Worm (Caenorhabditis elegans) whole organism, L4 larva: ENCODE results near the gene Y57G11B.2.

Source experiments
- F37D6.2 ChIP-seq: sonication (generic microtip); optimal IDR thresholded peaks from 2 replicates; lab custom pipeline; 2016; ENCODE audit warnings: mild to moderate bottlenecking, missing genetic modification characterization, missing compliant biosample characterization
- R02D3.7 ChIP-seq: fragments of 150-350 bp; sonication (generic microtip); optimal IDR thresholded peaks from 3 replicates; lab custom pipeline; 2014; ENCODE audit warnings: missing biosample characterization, missing genetic modification characterization
- T20F7.1 ChIP-seq: fragments of 200-800 bp; sonication (Bioruptor generic); optimal IDR thresholded peaks from 2 replicates; lab custom pipeline; 2018; ENCODE audit warnings: mild to moderate bottlenecking, missing genetic modification characterization, missing compliant biosample characterization
- Y105C5A.15 ChIP-seq: fragments of 200-800 bp; sonication (Bioruptor generic); IDR thresholded peaks from 2 replicates; pipeline ENCODE4 v1.3.6; 2022; ENCODE audit warnings: missing genetic modification characterization, missing compliant biosample characterization
- Y5F2A.4 ChIP-seq: fragments of 200-800 bp; sonication (Bioruptor generic); optimal IDR thresholded peaks from 2 replicates; lab custom pipeline; 2018; ENCODE audit warnings: mild to moderate bottlenecking, missing genetic modification characterization, missing compliant biosample characterization
- ZK337.2 ChIP-seq: fragments of 200-800 bp; sonication (Bioruptor generic); IDR thresholded peaks from 2 replicates; pipeline ENCODE4 v1.3.6; 2022; ENCODE audit warnings: missing genetic modification reagents, missing genetic modification characterization, missing compliant biosample characterization
- aha-1 ChIP-seq: fragments of 150-350 bp; peaks from one replicate; lab custom pipeline; 2014; ENCODE audit warnings: missing biosample characterization, missing genetic modification characterization
- aly-2 ChIP-seq: sonication (generic microtip); optimal IDR thresholded peaks from 2 replicates; lab custom pipeline; 2018; ENCODE audit warnings: missing biosample characterization, missing genetic modification characterization
- arid-1 ChIP-seq: fragments of 200-800 bp; sonication (Bioruptor generic); conservative IDR thresholded peaks from 2 replicates; pipeline ENCODE4 v1.3.6; 2022; ENCODE audit warnings: missing genetic modification reagents, missing genetic modification characterization, missing compliant biosample characterization
- attf-4 ChIP-seq: sonication (generic microtip); optimal IDR thresholded peaks from 3 replicates; lab custom pipeline; 2017; ENCODE audit warnings: missing biosample characterization, missing genetic modification characterization
- ceh-28 ChIP-seq: fragments of 150-350 bp; optimal IDR thresholded peaks from 2 replicates; lab custom pipeline; 2014; ENCODE audit warnings: missing biosample characterization, missing genetic modification reagents, missing genetic modification characterization
- ceh-32 ChIP-seq: sonication (generic microtip); optimal IDR thresholded peaks from 2 replicates; lab custom pipeline; 2016; ENCODE audit warnings: mild to moderate bottlenecking, missing genetic modification characterization, missing compliant biosample characterization; ENCODE audit not compliant: poor library complexity
- ceh-82 ChIP-seq: sonication (generic microtip); optimal IDR thresholded peaks from 2 replicates; lab custom pipeline; 2017; ENCODE audit warnings: missing biosample characterization, missing genetic modification characterization
- ctbp-1 ChIP-seq: fragments of 200-800 bp; sonication (Bioruptor generic); IDR thresholded peaks from 2 replicates; pipeline ENCODE4 v1.3.6; 2022; ENCODE audit warnings: missing genetic modification reagents, missing genetic modification characterization, missing compliant biosample characterization
- daf-19 ChIP-seq: fragments of 200-800 bp; sonication (Bioruptor generic); conservative IDR thresholded peaks from 2 replicates; pipeline ENCODE4 v1.3.6; 2022; ENCODE audit warnings: missing genetic modification characterization, missing compliant biosample characterization
- daf-8 ChIP-seq: fragments of 200-800 bp; sonication (Bioruptor generic); IDR thresholded peaks from 2 replicates; pipeline ENCODE4 v1.3.6; 2022; ENCODE audit warnings: missing genetic modification characterization, missing compliant biosample characterization
- dpl-1 ChIP-seq: fragments of 150-350 bp; optimal IDR thresholded peaks from 2 replicates; lab custom pipeline; 2014; ENCODE audit warnings: missing biosample characterization, missing genetic modification reagents, missing genetic modification characterization
- dve-1 ChIP-seq: sonication (generic microtip); optimal IDR thresholded peaks from 2 replicates; lab custom pipeline; 2017; ENCODE audit warnings: antibody characterized with exemption, mild to moderate bottlenecking, missing genetic modification characterization, missing compliant biosample characterization; ENCODE audit not compliant: insufficient read depth
- fkh-10 ChIP-seq: fragments of 150-350 bp; optimal IDR thresholded peaks from 2 replicates; lab custom pipeline; 2014; ENCODE audit warnings: missing biosample characterization, missing genetic modification reagents, missing genetic modification characterization
- fos-1 ChIP-seq: fragments of 150-350 bp; optimal IDR thresholded peaks from 2 replicates; lab custom pipeline; 2014; ENCODE audit warnings: missing biosample characterization, missing genetic modification characterization
- gei-8 ChIP-seq: fragments of 200-800 bp; sonication (Bioruptor generic); optimal IDR thresholded peaks from 2 replicates; lab custom pipeline; 2018; ENCODE audit warnings: mild to moderate bottlenecking, missing genetic modification characterization, missing compliant biosample characterization
- hif-1 ChIP-seq, 2 experiments: sonication (generic microtip); optimal IDR thresholded peaks; 2 replicates each; lab custom pipeline; 2016 to 2017; ENCODE audit warnings: missing compliant biosample characterization in 2 of 2, missing genetic modification characterization in 2 of 2, missing genetic modification reagents in 2 of 2, missing genotype in 2 of 2, mild to moderate bottlenecking in 1 of 2
- hlh-11 ChIP-seq: fragments of 200-800 bp; sonication (Bioruptor generic); optimal IDR thresholded peaks from 2 replicates; lab custom pipeline; 2018; ENCODE audit warnings: mild to moderate bottlenecking, missing genetic modification characterization, missing compliant biosample characterization
- hmg-1.1 ChIP-seq: fragments of 200-800 bp; sonication (Bioruptor generic); IDR thresholded peaks from 2 replicates; pipeline ENCODE4 v1.3.6; 2022; ENCODE audit warnings: missing genetic modification reagents, missing genetic modification characterization, missing compliant biosample characterization
- jun-1 ChIP-seq: fragments of 150-350 bp; optimal IDR thresholded peaks from 2 replicates; lab custom pipeline; 2014; ENCODE audit warnings: missing biosample characterization, missing genetic modification reagents, missing genetic modification characterization
- lim-7 ChIP-seq: fragments of 200-800 bp; sonication (Bioruptor generic); IDR thresholded peaks from 2 replicates; pipeline ENCODE4 v1.3.6; 2022; ENCODE audit warnings: missing genetic modification characterization, missing compliant biosample characterization
- lin-13 ChIP-seq: fragments of 150-350 bp; optimal IDR thresholded peaks from 2 replicates; lab custom pipeline; 2014; ENCODE audit warnings: missing biosample characterization, missing genetic modification reagents, missing genetic modification characterization
- lir-3 ChIP-seq: sonication (generic microtip); optimal IDR thresholded peaks from 2 replicates; lab custom pipeline; 2016; ENCODE audit warnings: mild to moderate bottlenecking, missing genetic modification characterization, missing compliant biosample characterization
- madf-5 ChIP-seq, 2 experiments: fragments of 200-800 bp; sonication (Bioruptor generic); IDR thresholded peaks; 2 replicates each; pipeline ENCODE4 v1.3.6; 2022; ENCODE audit warnings: missing compliant biosample characterization in 2 of 2, missing genetic modification characterization in 2 of 2
- mxl-2 ChIP-seq: fragments of 200-800 bp; sonication (Bioruptor generic); conservative IDR thresholded peaks from 2 replicates; pipeline ENCODE4 v1.3.6; 2022; ENCODE audit warnings: missing genetic modification reagents, missing genetic modification characterization, missing compliant biosample characterization
- mxl-3 ChIP-seq: fragments of 200-800 bp; sonication (Bioruptor generic); optimal IDR thresholded peaks from 2 replicates; lab custom pipeline; 2018; ENCODE audit warnings: mild to moderate bottlenecking, missing genetic modification characterization, missing compliant biosample characterization
- nhr-102 ChIP-seq: sonication (generic microtip); optimal IDR thresholded peaks from 2 replicates; lab custom pipeline; 2016; ENCODE audit warnings: mild to moderate bottlenecking, missing genetic modification characterization, moderate library complexity, missing compliant biosample characterization
- nhr-41 ChIP-seq: fragments of 200-800 bp; sonication (Bioruptor generic); IDR thresholded peaks from 2 replicates; pipeline ENCODE4 v1.3.6; 2022; ENCODE audit warnings: missing genetic modification reagents, missing genetic modification characterization, missing compliant biosample characterization
- nhr-42 ChIP-seq: fragments of 200-800 bp; sonication (Bioruptor generic); IDR thresholded peaks from 2 replicates; pipeline ENCODE4 v1.3.6; 2022; ENCODE audit warnings: missing genetic modification characterization, missing compliant biosample characterization
- nhr-48 ChIP-seq: sonication (generic microtip); optimal IDR thresholded peaks from 2 replicates; lab custom pipeline; 2016; ENCODE audit warnings: mild to moderate bottlenecking, missing genetic modification characterization, missing compliant biosample characterization
- nhr-6 ChIP-seq: fragments of 150-350 bp; optimal IDR thresholded peaks from 2 replicates; lab custom pipeline; 2014; ENCODE audit warnings: missing biosample characterization, missing genetic modification characterization
- nhr-77 ChIP-seq: fragments of 150-350 bp; optimal IDR thresholded peaks from 2 replicates; lab custom pipeline; 2014; ENCODE audit warnings: missing biosample characterization, missing genetic modification characterization
- pha-4 ChIP-seq, 2 experiments: fragments of 150-350 bp in 1 of 2; fragments of 200-800 bp in 1 of 2; sonication (Bioruptor generic) in 1 of 2; IDR thresholded peaks in 1 of 2; optimal IDR thresholded peaks in 1 of 2; 2 replicates each; pipeline versions ENCODE4 v1.3.6 to Lab custom; 2014 to 2022; ENCODE audit warnings: missing genetic modification characterization in 2 of 2, missing genetic modification reagents in 2 of 2, missing biosample characterization in 1 of 2, missing compliant biosample characterization in 1 of 2
- rbr-2 ChIP-seq: sonication (generic microtip); optimal IDR thresholded peaks from 2 replicates; lab custom pipeline; 2016; ENCODE audit warnings: missing genotype, missing genetic modification characterization, missing compliant biosample characterization
- sdz-12 ChIP-seq: fragments of 200-800 bp; sonication (Bioruptor generic); optimal IDR thresholded peaks from 2 replicates; lab custom pipeline; 2018; ENCODE audit warnings: mild to moderate bottlenecking, missing genetic modification characterization, missing compliant biosample characterization
- snpc-1.2 ChIP-seq: fragments of 200-800 bp; sonication (Bioruptor generic); IDR thresholded peaks from 2 replicates; pipeline ENCODE4 v1.3.6; 2022; ENCODE audit warnings: missing genetic modification reagents, missing genetic modification characterization, missing compliant biosample characterization
- spr-3 ChIP-seq: fragments of 200-800 bp; sonication (Bioruptor generic); optimal IDR thresholded peaks from 2 replicates; lab custom pipeline; 2018; ENCODE audit warnings: mild to moderate bottlenecking, missing genetic modification characterization, missing compliant biosample characterization
- tag-97 ChIP-seq: fragments of 200-800 bp; sonication (Bioruptor generic); IDR thresholded peaks from 2 replicates; pipeline ENCODE4 v1.3.6; 2022; ENCODE audit warnings: missing genetic modification characterization, missing compliant biosample characterization
- unc-62 ChIP-seq, 3 experiments: fragments of 150-350 bp in 1 of 3; sonication (generic microtip); optimal IDR thresholded peaks in 2 of 3; peaks in 1 of 3; 1 replicate in 1 of 3; 2 replicates in 2 of 3; lab custom pipeline; 2014 to 2017; ENCODE audit warnings: missing biosample characterization in 3 of 3, missing genetic modification characterization in 3 of 3, missing genetic modification reagents in 3 of 3, missing genotype in 1 of 3
- vab-7 ChIP-seq: fragments of 200-800 bp; sonication (Bioruptor generic); IDR thresholded peaks from 2 replicates; pipeline ENCODE4 v1.3.6; 2022; ENCODE audit warnings: missing genetic modification reagents, missing genetic modification characterization, missing compliant biosample characterization
- zfp-2 ChIP-seq: sonication (generic microtip); optimal IDR thresholded peaks from 2 replicates; lab custom pipeline; 2016; ENCODE audit warnings: mild to moderate bottlenecking, missing genetic modification characterization, missing compliant biosample characterization
- zfp-3 ChIP-seq: fragments of 200-800 bp; sonication (Bioruptor generic); conservative IDR thresholded peaks from 2 replicates; pipeline ENCODE4 v1.3.6; 2022; ENCODE audit warnings: missing genetic modification reagents, missing genetic modification characterization, missing compliant biosample characterization
- zip-11 ChIP-seq: fragments of 200-800 bp; sonication (Bioruptor generic); IDR thresholded peaks from 2 replicates; pipeline ENCODE4 v1.3.6; 2022; ENCODE audit warnings: missing genetic modification characterization, missing compliant biosample characterization
- zip-2 ChIP-seq: fragments of 150-350 bp; optimal IDR thresholded peaks from 2 replicates; lab custom pipeline; 2014; ENCODE audit warnings: missing biosample characterization, missing genetic modification characterization
- ztf-11 ChIP-seq: fragments of 150-350 bp; optimal IDR thresholded peaks from 2 replicates; lab custom pipeline; 2014; ENCODE audit warnings: missing biosample characterization, missing genetic modification characterization

Y57G11B.2 gene

DNA sequence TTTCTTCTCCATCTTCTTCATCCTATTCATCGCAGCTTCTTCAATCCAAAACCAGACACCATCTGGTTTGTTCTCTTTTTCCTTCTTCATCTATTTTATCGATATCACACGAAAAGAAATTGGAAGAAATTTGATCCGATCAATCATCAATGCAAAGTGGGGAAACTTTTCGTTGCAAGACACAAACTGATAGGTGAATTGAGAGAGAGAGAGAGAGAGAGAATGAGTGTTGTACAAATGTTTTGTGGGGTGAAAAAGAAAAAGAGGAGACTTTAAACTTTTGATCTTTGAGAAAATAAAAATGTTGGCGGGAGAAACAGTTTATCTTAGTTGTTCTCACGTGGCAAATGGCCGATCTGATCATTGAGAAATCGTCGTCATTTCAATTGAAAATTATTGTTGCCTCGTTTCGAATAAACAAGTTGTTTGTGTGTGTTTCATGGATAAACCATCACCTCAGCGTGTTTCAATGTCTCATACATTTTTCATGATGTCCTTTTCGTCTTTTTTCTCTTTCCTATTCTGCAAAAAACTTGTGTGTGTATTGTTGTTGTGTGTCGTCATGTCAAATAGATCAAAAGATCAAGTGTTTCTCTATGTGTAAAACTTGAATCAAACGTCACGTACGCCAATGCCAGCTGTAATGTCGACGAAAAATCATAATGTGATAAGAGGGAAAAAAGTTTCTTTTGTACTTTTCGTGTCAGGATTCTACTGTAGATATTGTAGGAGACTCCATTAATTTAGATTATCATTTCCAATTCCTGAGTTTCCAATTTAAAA, 47.6 kb downstream of the Y57G11B.2 start (continued):
- TF ChIP-seq zfp-2 (tag; lab: Kevin White, UChicago) (no peak), sdz-12 (GFP tag; lab: Kevin White, UChicago) (no peak), ceh-28 (no peak), hif-1 (tag; optimal IDR thresholded peaks at IDR 0.05; lab: Kevin White, UChicago) (peak in 1 of 2 experiments; percentile 91), R02D3.7 (tag; lab: Kevin White, UChicago) (no peak), F37D6.2 (tag; lab: Kevin White, UChicago) (no peak), nhr-42 (GFP tag; lab: Robert Waterston, UW) (no peak), mxl-3 (GFP tag; lab: Kevin White, UChicago) (peak; percentile 27), lir-3 (no peak), fkh-10 (GFP tag; lab: Kevin White, UChicago) (no peak), daf-8 (GFP tag; lab: Robert Waterston, UW) (no peak), spr-3 (GFP tag; lab: Kevin White, UChicago) (no peak), Y105C5A.15 (GFP tag; lab: Robert Waterston, UW) (no peak), gei-8 (GFP tag; lab: Kevin White, UChicago) (peak; percentile 33), daf-19 (no peak), dve-1 (peak; percentile 67), lim-7 (GFP tag; lab: Robert Waterston, UW) (no peak), vab-7 (GFP tag; lab: Robert Waterston, UW) (no peak), pha-4 (GFP tag; IDR thresholded peaks at IDR 0.05; lab: Robert Waterston, UW) (no peak), pha-4 (tag; optimal IDR thresholded peaks at IDR 0.05; lab: Kevin White, UChicago) (peak; percentile 35), tag-97 (GFP tag; lab: Robert Waterston, UW) (no peak), arid-1 (no peak), nhr-102 (tag; lab: Kevin White, UChicago) (no peak), zip-11 (GFP tag; lab: Robert Waterston, UW) (no peak), aly-2 (tag; lab: Kevin White, UChicago) (no peak), nhr-48 (tag; lab: Kevin White, UChicago) (peak; percentile 73), T20F7.1 (no peak), jun-1 (tag; lab: Kevin White, UChicago) (no peak), ztf-11 (tag; lab: Kevin White, UChicago) (no peak), hlh-11 (peak; percentile 64), ZK337.2 (GFP tag; lab: Robert Waterston, UW) (no peak), mxl-2 (GFP tag; lab: Robert Waterston, UW) (no peak), nhr-41 (GFP tag; lab: Robert Waterston, UW) (no peak), madf-5 (GFP tag; IDR thresholded peaks at IDR 0.05; lab: Robert Waterston, UW) (no peak), rbr-2 (tag; lab: Kevin White, UChicago) (peak; percentile 1), dpl-1 (GFP tag; lab: Kevin White, UChicago) (no peak), ctbp-1 (no peak), zfp-3 (GFP tag; lab: Robert Waterston, UW) (no peak), nhr-6 (tag; lab: Kevin White, UChicago) (peak; percentile 31), hmg-1.1 (GFP tag; lab: Robert Waterston, UW) (no peak), fos-1 (tag; lab: Kevin White, UChicago) (no peak), lin-13 (no peak), ceh-32 (no peak), snpc-1.2 (GFP tag; lab: Robert Waterston, UW) (no peak), aha-1 (tag; lab: Kevin White, UChicago) (peak; percentile 94), zip-2 (peak; percentile 63), Y5F2A.4 (GFP tag; lab: Kevin White, UChicago) (no peak), nhr-77 (peak; percentile 51), attf-4 (tag; lab: Kevin White, UChicago) (no peak), unc-62 (GFP tag; optimal IDR thresholded peaks at IDR 0.05 in 1 of 2; lab: Kevin White, UChicago) (peak in 1 of 2 experiments; percentile 96), unc-62 (tag; optimal IDR thresholded peaks at IDR 0.05; lab: Kevin White, UChicago) (no peak), ceh-82 (no peak)
